Worm (Caenorhabditis elegans) whole organism, L4/young adult: ENCODE results near the gene gcy-29.

Experiments used
- W03F9.2 ChIP-seq: fragments of 150-350 bp; optimal IDR thresholded peaks from 2 replicates; lab custom pipeline; 2014; ENCODE audit warnings: missing biosample characterization, missing genetic modification characterization
- dao-5 ChIP-seq: sonication (generic microtip); optimal IDR thresholded peaks from 2 replicates; lab custom pipeline; 2016; ENCODE audit warnings: missing genotype, missing genetic modification characterization, moderate library complexity, missing compliant biosample characterization
- him-1 ChIP-seq: sonication (generic microtip); optimal IDR thresholded peaks from 2 replicates; lab custom pipeline; 2016; ENCODE audit warnings: missing genotype, missing genetic modification reagents, missing genetic modification characterization, missing compliant biosample characterization

DNA sequence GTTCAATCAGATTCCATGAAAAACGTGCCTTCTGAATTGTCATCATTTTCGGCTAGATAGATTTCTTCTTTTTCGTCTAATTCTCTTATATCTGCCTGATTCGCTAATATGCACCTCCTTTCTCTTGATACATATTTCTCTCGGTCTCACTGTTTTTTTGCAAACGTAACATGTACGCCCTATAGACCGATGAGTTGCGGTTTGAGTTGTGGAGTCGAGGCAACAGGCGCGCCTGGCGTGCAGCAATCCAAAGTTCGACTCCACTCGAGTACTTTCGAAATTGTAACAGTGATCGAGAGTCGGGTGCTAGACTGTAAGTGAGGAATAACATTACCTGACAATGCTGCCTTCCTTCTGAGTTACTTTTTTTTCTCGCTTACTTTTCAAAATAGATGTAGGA lies 51.8 kb downstream of the gcy-29 start:
- TF ChIP-seq W03F9.2 (tag; lab: Kevin White, UChicago), result peak; percentile 21
- peak; percentile 66 for TF ChIP-seq him-1 (tag; lab: Kevin White, UChicago)
- peak; percentile 57 for TF ChIP-seq dao-5 (tag; lab: Kevin White, UChicago)
